Worm (Caenorhabditis elegans) whole organism, midembryonic: ENCODE measurements around the gene sre-13.

Experiments used
- cog-1 ChIP-seq: sonication (generic microtip); optimal IDR thresholded peaks from 2 replicates; lab custom pipeline; 2016; ENCODE audit warnings: missing genetic modification characterization, missing compliant biosample characterization
- flt-1 ChIP-seq: fragments of 200-800 bp; sonication (Bioruptor generic); IDR thresholded peaks from 2 replicates; pipeline ENCODE4 v1.3.6; 2022; ENCODE audit warnings: missing genetic modification characterization, missing compliant biosample characterization
- klf-2 ChIP-seq: fragments of 200-800 bp; sonication (Bioruptor generic); conservative IDR thresholded peaks from 2 replicates; pipeline ENCODE4 v1.3.6; 2022; ENCODE audit warnings: missing genetic modification reagents, missing genetic modification characterization, missing compliant biosample characterization
- ref-1 ChIP-seq: fragments of 200-800 bp; sonication (Bioruptor generic); conservative IDR thresholded peaks from 2 replicates; pipeline ENCODE4 v1.3.6; 2022; ENCODE audit warnings: missing genetic modification reagents, missing genetic modification characterization, missing compliant biosample characterization
- tab-1 ChIP-seq: fragments of 200-800 bp; sonication (Bioruptor generic); IDR thresholded peaks from 2 replicates; pipeline ENCODE4 v1.3.6; 2022; ENCODE audit warnings: missing genetic modification characterization, missing compliant biosample characterization
- ztf-23 ChIP-seq: fragments of 200-800 bp; sonication (Bioruptor generic); IDR thresholded peaks from 2 replicates; pipeline ENCODE4 v1.3.6; 2022; ENCODE audit warnings: missing genetic modification reagents, missing genetic modification characterization, missing compliant biosample characterization
- ztf-29 ChIP-seq: fragments of 200-800 bp; sonication (Bioruptor generic); IDR thresholded peaks from 2 replicates; pipeline ENCODE4 v1.3.6; 2022; ENCODE audit warnings: missing genetic modification reagents, missing genetic modification characterization, missing compliant biosample characterization

ce11 chrII:14668608-14669007, 32.0 kb upstream of the sre-13 start:
- TF ChIP-seq ztf-29 (GFP tag; lab: Robert Waterston, UW) (no peak), klf-2 (GFP tag; lab: Robert Waterston, UW) (no peak), ref-1 (no peak), tab-1 (GFP tag; lab: Robert Waterston, UW) (no peak), ztf-23 (GFP tag; lab: Robert Waterston, UW) (no peak), cog-1 (tag; lab: Kevin White, UChicago) (no peak), flt-1 (GFP tag; lab: Robert Waterston, UW) (no peak)
